Worm (Caenorhabditis elegans) whole organism, L1 larva: Measurements from ENCODE around the gene ham-3.
A peak's percentile ranks its signal among the peaks of the same experiment; 100 is the strongest.

ENCODE experiments used
- C16A3.4 ChIP-seq: fragments of 150-350 bp; optimal IDR thresholded peaks from 2 replicates; lab custom pipeline; 2014; ENCODE audit warnings: missing biosample characterization, missing genetic modification characterization
- C34B4.2 ChIP-seq: sonication (generic microtip); optimal IDR thresholded peaks from 2 replicates; lab custom pipeline; 2017; ENCODE audit warnings: mild to moderate bottlenecking, missing genetic modification characterization, missing compliant biosample characterization
- F16B12.6 ChIP-seq: fragments of 150-350 bp; optimal IDR thresholded peaks from 2 replicates; lab custom pipeline; 2014; ENCODE audit warnings: missing biosample characterization, missing genetic modification characterization
- Y116A8C.19 ChIP-seq: sonication (generic microtip); optimal IDR thresholded peaks from 2 replicates; lab custom pipeline; 2016; ENCODE audit warnings: missing compliant biosample characterization, missing genetic modification characterization, borderline replicate concordance
- aha-1 ChIP-seq: fragments of 150-350 bp; optimal IDR thresholded peaks from 2 replicates; lab custom pipeline; 2014; ENCODE audit warnings: missing biosample characterization, missing genetic modification characterization
- ama-1 ChIP-seq: fragments of 150-350 bp; optimal IDR thresholded peaks from 2 replicates; lab custom pipeline; 2014
- blmp-1 ChIP-seq: fragments of 150-350 bp; optimal IDR thresholded peaks from 2 replicates; lab custom pipeline; 2014; ENCODE audit warnings: missing biosample characterization, missing genetic modification characterization
- ceh-63 ChIP-seq: fragments of 200-800 bp; sonication (Bioruptor generic); optimal IDR thresholded peaks from 2 replicates; lab custom pipeline; 2018; ENCODE audit warnings: mild to moderate bottlenecking, missing genetic modification characterization, missing compliant biosample characterization
- ceh-82 ChIP-seq, 3 experiments: fragments of 150-350 bp in 1 of 3; sonication (generic microtip) in 2 of 3; optimal IDR thresholded peaks; 2 replicates each; lab custom pipeline; 2014 to 2017; ENCODE audit warnings: missing biosample characterization in 3 of 3, missing genetic modification characterization in 3 of 3
- ceh-88 ChIP-seq: fragments of 200-800 bp; sonication (Bioruptor generic); IDR thresholded peaks from 2 replicates; pipeline ENCODE4 v1.3.6; 2022; ENCODE audit warnings: missing genetic modification characterization, missing compliant biosample characterization
- ceh-90 ChIP-seq: sonication (generic microtip); optimal IDR thresholded peaks from 2 replicates; lab custom pipeline; 2016; ENCODE audit warnings: missing genetic modification characterization, missing compliant biosample characterization
- dsc-1 ChIP-seq: sonication (generic microtip); optimal IDR thresholded peaks from 2 replicates; lab custom pipeline; 2016; ENCODE audit warnings: mild to moderate bottlenecking, missing genetic modification characterization, missing compliant biosample characterization
- egl-13 ChIP-seq: sonication (generic microtip); optimal IDR thresholded peaks from 2 replicates; lab custom pipeline; 2016; ENCODE audit warnings: missing genotype, missing genetic modification reagents, missing genetic modification characterization, missing compliant biosample characterization
- egl-27 ChIP-seq, 2 experiments: fragments of 150-350 bp in 1 of 2; sonication (generic microtip); optimal IDR thresholded peaks; 3 replicates each; lab custom pipeline; 2017 to 2018; ENCODE audit warnings: missing biosample characterization in 2 of 2, missing genetic modification characterization in 2 of 2, missing genetic modification reagents in 2 of 2
- elt-3 ChIP-seq, 6 experiments: fragments of 150-350 bp in 1 of 6; sonication (generic microtip); optimal IDR thresholded peaks; 2 replicates each; lab custom pipeline; 2017 to 2018; ENCODE audit warnings: missing biosample characterization in 6 of 6, missing genetic modification characterization in 6 of 6, inconsistent platforms in 1 of 6
- fkh-10 ChIP-seq: sonication (generic microtip); optimal IDR thresholded peaks from 2 replicates; lab custom pipeline; 2017; ENCODE audit warnings: missing biosample characterization, missing genetic modification reagents, missing genetic modification characterization
- fkh-4 ChIP-seq: sonication (generic microtip); optimal IDR thresholded peaks from 2 replicates; lab custom pipeline; 2016; ENCODE audit warnings: missing compliant biosample characterization, missing genetic modification characterization, borderline replicate concordance
- fkh-8 ChIP-seq: sonication (generic microtip); optimal IDR thresholded peaks from 2 replicates; lab custom pipeline; 2016; ENCODE audit warnings: mild to moderate bottlenecking, missing genetic modification characterization, missing compliant biosample characterization
- hlh-17 ChIP-seq: fragments of 200-800 bp; sonication (Bioruptor generic); optimal IDR thresholded peaks from 2 replicates; lab custom pipeline; 2018; ENCODE audit warnings: missing genetic modification characterization, mild to moderate bottlenecking, missing compliant biosample characterization, moderate library complexity, borderline replicate concordance
- hpl-2 ChIP-seq: fragments of 150-350 bp; optimal IDR thresholded peaks from 2 replicates; lab custom pipeline; 2014; ENCODE audit warnings: missing biosample characterization, missing genetic modification reagents, missing genetic modification characterization
- irx-1 ChIP-seq: sonication (generic microtip); optimal IDR thresholded peaks from 2 replicates; lab custom pipeline; 2016; ENCODE audit warnings: missing genetic modification characterization, missing compliant biosample characterization
- lin-13 ChIP-seq: fragments of 150-350 bp; optimal IDR thresholded peaks from 2 replicates; lab custom pipeline; 2014; ENCODE audit warnings: missing biosample characterization, missing genetic modification reagents, missing genetic modification characterization
- lin-35 ChIP-seq, 2 experiments: fragments of 150-350 bp; optimal IDR thresholded peaks; 2 replicates each; lab custom pipeline; 2014; ENCODE audit warnings: missing biosample characterization in 2 of 2, missing genetic modification characterization in 2 of 2, missing genetic modification reagents in 2 of 2
- lir-3 ChIP-seq: sonication (generic microtip); optimal IDR thresholded peaks from 2 replicates; lab custom pipeline; 2016; ENCODE audit warnings: mild to moderate bottlenecking, missing genetic modification characterization, moderate library complexity, missing compliant biosample characterization; ENCODE audit not compliant: poor library complexity
- lsy-2 ChIP-seq, 2 experiments: fragments of 150-350 bp; optimal IDR thresholded peaks; 2 replicates each; lab custom pipeline; 2014; ENCODE audit warnings: missing biosample characterization in 2 of 2, missing genetic modification characterization in 2 of 2
- mab-9 ChIP-seq: fragments of 200-800 bp; sonication (Bioruptor generic); IDR thresholded peaks from 2 replicates; pipeline ENCODE4 v1.3.6; 2022; ENCODE audit warnings: missing genetic modification reagents, missing genetic modification characterization, missing compliant biosample characterization
- mdl-1 ChIP-seq, 2 experiments: fragments of 150-350 bp; optimal IDR thresholded peaks; 2 replicates each; lab custom pipeline; 2014 to 2017; ENCODE audit warnings: missing biosample characterization in 2 of 2, missing genetic modification characterization in 2 of 2, inconsistent platforms in 1 of 2
- mef-2 ChIP-seq: fragments of 150-350 bp; optimal IDR thresholded peaks from 2 replicates; lab custom pipeline; 2014; ENCODE audit warnings: missing biosample characterization, missing genetic modification characterization
- mep-1 ChIP-seq: fragments of 150-350 bp; optimal IDR thresholded peaks from 2 replicates; lab custom pipeline; 2014; ENCODE audit warnings: missing biosample characterization, missing genetic modification characterization
- nhr-12 ChIP-seq: sonication (generic microtip); optimal IDR thresholded peaks from 2 replicates; lab custom pipeline; 2017; ENCODE audit warnings: missing biosample characterization, missing genetic modification characterization
- nhr-19 ChIP-seq: fragments of 200-800 bp; sonication (Bioruptor generic); conservative IDR thresholded peaks from 2 replicates; pipeline ENCODE4 v1.3.6; 2022; ENCODE audit warnings: missing genetic modification characterization, missing compliant biosample characterization
- nhr-237 ChIP-seq: fragments of 150-350 bp; optimal IDR thresholded peaks from 2 replicates; lab custom pipeline; 2014; ENCODE audit warnings: missing biosample characterization, missing genetic modification characterization
- nhr-28 ChIP-seq: fragments of 150-350 bp; optimal IDR thresholded peaks from 2 replicates; lab custom pipeline; 2014; ENCODE audit warnings: missing biosample characterization, missing genetic modification characterization
- nhr-47 ChIP-seq: sonication (generic microtip); optimal IDR thresholded peaks from 2 replicates; lab custom pipeline; 2016; ENCODE audit warnings: mild to moderate bottlenecking, missing genetic modification characterization, moderate library complexity, missing compliant biosample characterization
- nhr-71 ChIP-seq: sonication (generic microtip); optimal IDR thresholded peaks from 2 replicates; lab custom pipeline; 2016; ENCODE audit warnings: mild to moderate bottlenecking, missing genetic modification characterization, moderate library complexity, missing compliant biosample characterization
- nhr-84 ChIP-seq: sonication (generic microtip); optimal IDR thresholded peaks from 2 replicates; lab custom pipeline; 2017; ENCODE audit warnings: missing biosample characterization, missing genetic modification characterization
- nhr-85 ChIP-seq: sonication (generic microtip); peaks from one replicate; lab custom pipeline; 2016; ENCODE audit warnings: missing genetic modification characterization, inconsistent platforms, missing compliant biosample characterization
- nhr-90 ChIP-seq: sonication (generic microtip); optimal IDR thresholded peaks from 2 replicates; lab custom pipeline; 2016; ENCODE audit warnings: mild to moderate bottlenecking, missing genetic modification characterization, missing compliant biosample characterization; ENCODE audit not compliant: poor library complexity
- pag-3 ChIP-seq: sonication (generic microtip); optimal IDR thresholded peaks from 2 replicates; lab custom pipeline; 2017; ENCODE audit warnings: missing genetic modification characterization, mild to moderate bottlenecking, missing compliant biosample characterization, antibody characterized with exemption, borderline replicate concordance; ENCODE audit not compliant: insufficient read depth
- pqm-1 ChIP-seq: sonication (generic microtip); optimal IDR thresholded peaks from 3 replicates; lab custom pipeline; 2017; ENCODE audit warnings: missing biosample characterization, missing genetic modification characterization
- snu-23 ChIP-seq: sonication (generic microtip); optimal IDR thresholded peaks from 2 replicates; lab custom pipeline; 2016; ENCODE audit warnings: missing genetic modification characterization, missing compliant biosample characterization
- sptf-1 ChIP-seq: fragments of 150-350 bp; optimal IDR thresholded peaks from 2 replicates; lab custom pipeline; 2014; ENCODE audit warnings: missing biosample characterization, missing genetic modification characterization
- swsn-7 ChIP-seq: sonication (generic microtip); optimal IDR thresholded peaks from 2 replicates; lab custom pipeline; 2016; ENCODE audit warnings: missing genetic modification characterization, missing compliant biosample characterization
- tlp-1 ChIP-seq: fragments of 150-350 bp; optimal IDR thresholded peaks from 2 replicates; lab custom pipeline; 2014; ENCODE audit warnings: missing biosample characterization, missing genetic modification characterization
- unc-130 ChIP-seq: fragments of 150-350 bp; optimal IDR thresholded peaks from 2 replicates; lab custom pipeline; 2017; ENCODE audit warnings: missing biosample characterization, missing genetic modification characterization, inconsistent platforms
- unc-62 ChIP-seq: fragments of 150-350 bp; optimal IDR thresholded peaks from 2 replicates; lab custom pipeline; 2014; ENCODE audit warnings: missing biosample characterization, missing genetic modification reagents, missing genetic modification characterization
- unc-86 ChIP-seq: sonication (generic microtip); optimal IDR thresholded peaks from 2 replicates; lab custom pipeline; 2016; ENCODE audit warnings: missing genetic modification characterization, missing compliant biosample characterization
- unc-98 ChIP-seq: fragments of 200-800 bp; sonication (Bioruptor generic); IDR thresholded peaks from 2 replicates; pipeline ENCODE4 v1.3.6; 2022; ENCODE audit warnings: missing genetic modification characterization, missing compliant biosample characterization
- xbp-1 ChIP-seq: sonication (generic microtip); optimal IDR thresholded peaks from 2 replicates; lab custom pipeline; 2016; ENCODE audit warnings: missing genetic modification characterization, missing compliant biosample characterization
- zag-1 ChIP-seq: fragments of 150-350 bp; optimal IDR thresholded peaks from 2 replicates; lab custom pipeline; 2014; ENCODE audit warnings: missing biosample characterization, missing genetic modification characterization
- ztf-11 ChIP-seq, 2 experiments: sonication (generic microtip); optimal IDR thresholded peaks; 2 replicates each; lab custom pipeline; 2016 to 2017; ENCODE audit warnings: missing genetic modification characterization in 2 of 2, missing biosample characterization in 1 of 2, missing compliant biosample characterization in 1 of 2

ham-3 gene

ce11 chrIII:10132495-10133450 is 12.2 kb downstream of the ham-3 start (continued):
- TF ChIP-seq fkh-8 (tag; lab: Kevin White, UChicago) (no peak), sptf-1 (tag; lab: Kevin White, UChicago) (no peak), nhr-12 (tag; lab: Kevin White, UChicago) (no peak), nhr-19 (GFP tag; lab: Robert Waterston, UW) (peak; percentile 45), nhr-28 (no peak), swsn-7 (tag; lab: Kevin White, UChicago) (no peak), tlp-1 (tag; lab: Kevin White, UChicago) (no peak), pag-3 (no peak), C34B4.2 (no peak), unc-62 (GFP tag; lab: Kevin White, UChicago) (no peak), ceh-88 (GFP tag; lab: Robert Waterston, UW) (no peak), mep-1 (tag; lab: Kevin White, UChicago) (peak; percentile 20), ama-1 (lab: Kevin White, UChicago) (no peak), hpl-2 (GFP tag; lab: Kevin White, UChicago) (no peak), egl-13 (no peak), hlh-17 (GFP tag; lab: Kevin White, UChicago) (no peak), fkh-10 (GFP tag; lab: Kevin White, UChicago) (no peak), Y116A8C.19 (tag; lab: Kevin White, UChicago) (no peak), ceh-82 (tag; optimal IDR thresholded peaks at IDR 0.05; lab: Kevin White, UChicago) (no peak), mef-2 (no peak), egl-27 (tag; optimal IDR thresholded peaks at IDR 0.05; lab: Kevin White, UChicago) (no peak), nhr-84 (tag; lab: Kevin White, UChicago) (no peak), ceh-63 (no peak), mdl-1 (tag; optimal IDR thresholded peaks at IDR 0.05; lab: Kevin White, UChicago) (no peak), unc-98 (GFP tag; lab: Robert Waterston, UW) (no peak), lir-3 (tag; lab: Kevin White, UChicago) (no peak), aha-1 (tag; lab: Kevin White, UChicago) (no peak), xbp-1 (tag; lab: Kevin White, UChicago) (no peak), ceh-90 (tag; lab: Kevin White, UChicago) (no peak), nhr-47 (tag; lab: Kevin White, UChicago) (no peak), elt-3 (tag; optimal IDR thresholded peaks at IDR 0.05; lab: Kevin White, UChicago) (peak in 2 of 6 experiments; percentile 13 to 37), zag-1 (tag; lab: Kevin White, UChicago) (no peak), ztf-11 (tag; optimal IDR thresholded peaks at IDR 0.05; lab: Kevin White, UChicago) (no peak), snu-23 (no peak), lin-35 (GFP tag; optimal IDR thresholded peaks at IDR 0.05; lab: Kevin White, UChicago) (peak in 1 of 2 experiments; percentile 60), lin-13 (GFP tag; lab: Kevin White, UChicago) (no peak), unc-130 (no peak), nhr-90 (tag; lab: Kevin White, UChicago) (no peak), nhr-85 (peak; percentile 70), lsy-2 (tag; optimal IDR thresholded peaks at IDR 0.05; lab: Kevin White, UChicago) (peak in 1 of 2 experiments; percentile 27), nhr-71 (tag; lab: Kevin White, UChicago) (no peak), C16A3.4 (tag; lab: Kevin White, UChicago) (no peak), dsc-1 (tag; lab: Kevin White, UChicago) (no peak), pqm-1 (tag; lab: Kevin White, UChicago) (no peak), unc-86 (tag; lab: Kevin White, UChicago) (no peak), mab-9 (no peak), nhr-237 (tag; lab: Kevin White, UChicago) (no peak), fkh-4 (tag; lab: Kevin White, UChicago) (no peak), irx-1 (tag; lab: Kevin White, UChicago) (no peak), F16B12.6 (tag; lab: Kevin White, UChicago) (no peak), blmp-1 (tag; lab: Kevin White, UChicago) (peak; percentile 90)
